Worm (Caenorhabditis elegans): ENCODE data around the gene F13A2.9.
A peak's percentile ranks its signal among the peaks of the same experiment; 100 is the strongest.
"Not testable (repeated sequence)": the region's sequence is repeated elsewhere in the genome, so short reads cannot be mapped to it uniquely, and the experiment has no call there.

F13A2.9 gene

ce11 chrV:4432196-4432595, 44.9 kb upstream of the F13A2.9 start:
- TF ChIP-seq unc-62 (GFP tag; optimal IDR thresholded peaks at IDR 0.05 in 1 of 2) = peak in 1 of 2 experiments; percentile 22
- TF ChIP-seq unc-62 (tag; optimal IDR thresholded peaks at IDR 0.05) = not testable (repeated sequence)
- peak; percentile 46; the same call in 1 of the 2 replicates for TF ChIP-seq set-16 (GFP tag; IDR thresholded peaks at IDR 0.05)

ce11 chrV:4429576-4429975, 42.3 kb upstream of the F13A2.9 start, which contains the start of gene Y47D7A.12:
Gene Y47D7A.12, minus strand, starts transcription at chrV:4429676.
- TF ChIP-seq F10B5.3 (tag; optimal IDR thresholded peaks at IDR 0.05) = no peak
- no peak for TF ChIP-seq set-16 (GFP tag; IDR thresholded peaks at IDR 0.05)
- TF ChIP-seq ceh-82 (tag; optimal IDR thresholded peaks at IDR 0.05) = no peak
- no peak for TF ChIP-seq php-3 (GFP tag; IDR thresholded peaks at IDR 0.05)
- TF ChIP-seq gei-8 (GFP tag; optimal IDR thresholded peaks at IDR 0.05) = no peak
- no peak for TF ChIP-seq mxl-3 (GFP tag; optimal IDR thresholded peaks at IDR 0.05)
- no peak for TF ChIP-seq saeg-2 (GFP tag; IDR thresholded peaks at IDR 0.05)
- TF ChIP-seq dmd-9 (GFP tag; IDR thresholded peaks at IDR 0.05) = no peak
- no peak for TF ChIP-seq duxl-1 (tag; optimal IDR thresholded peaks at IDR 0.05; ENCODE audit: poor library complexity)
- TF ChIP-seq Y105C5A.15 (GFP tag; IDR thresholded peaks at IDR 0.05) = no peak
- TF ChIP-seq tag-97 (GFP tag; IDR thresholded peaks at IDR 0.05) = no peak

ce11 chrV:4428202-4428601, 40.9 kb upstream of the F13A2.9 start, which contains the start of gene Y47D7A.11:
Gene Y47D7A.11, minus strand, starts transcription at chrV:4428302.
- TF ChIP-seq ZK546.5 (tag; optimal IDR thresholded peaks at IDR 0.05) = no peak
- TF ChIP-seq vab-7 (GFP tag; IDR thresholded peaks at IDR 0.05) = no peak
- TF ChIP-seq unc-62 (GFP tag; optimal IDR thresholded peaks at IDR 0.05 in 1 of 2) = peak in 1 of 2 experiments; percentile 28
- TF ChIP-seq unc-62 (tag; optimal IDR thresholded peaks at IDR 0.05) = no peak
- TF ChIP-seq nhr-10 (tag; optimal IDR thresholded peaks at IDR 0.05) = no peak
- TF ChIP-seq pha-4 (GFP tag; IDR thresholded peaks at IDR 0.05) = no peak
- no peak for TF ChIP-seq pha-4 (tag; optimal IDR thresholded peaks at IDR 0.05)
- no peak for TF ChIP-seq T20F7.1 (GFP tag; optimal IDR thresholded peaks at IDR 0.05)
- no peak for TF ChIP-seq ama-1 (optimal IDR thresholded peaks at IDR 0.05)

ce11 chrV:4423860-4424401, 36.6 kb upstream of the F13A2.9 start, which contains the start of the genes Y47D7A.9 and Y47D7A.19:
Gene Y47D7A.9, minus strand, starts transcription at chrV:4423960.
Gene Y47D7A.19, plus strand, starts transcription at chrV:4424351.
- no peak for TF ChIP-seq mdt-29 (GFP tag; IDR thresholded peaks at IDR 0.05)
- TF ChIP-seq lim-7 (GFP tag; IDR thresholded peaks at IDR 0.05) = no peak
- no peak for TF ChIP-seq madf-9 (GFP tag; conservative IDR thresholded peaks at IDR 0.05)
- TF ChIP-seq tag-97 (GFP tag; IDR thresholded peaks at IDR 0.05) = no peak
- TF ChIP-seq zfp-3 (GFP tag; conservative IDR thresholded peaks at IDR 0.05) = no peak
- TF ChIP-seq lin-29 (GFP tag; IDR thresholded peaks at IDR 0.05) = no peak

- TF ChIP-seq F49E8.2 (tag; optimal IDR thresholded peaks at IDR 0.05; ENCODE audit: borderline replicate concordance) (no peak), set-16 (GFP tag; IDR thresholded peaks at IDR 0.05) (peak; percentile 63; the same call in 1 of the 2 replicates), hlh-30 (tag; optimal IDR thresholded peaks at IDR 0.05; ENCODE audit: insufficient read depth) (no peak), Y105C5A.15 (GFP tag; IDR thresholded peaks at IDR 0.05) (no peak), ztf-7 (tag; optimal IDR thresholded peaks at IDR 0.05) (no peak)
Measured at ce11 chrV:4423087-4423486, 35.8 kb upstream of the F13A2.9 start.

ce11 chrV:4422127-4422526, 34.8 kb upstream of the F13A2.9 start, which contains the start of gene skr-7:
Gene skr-7, plus strand, starts transcription at chrV:4422427.
- TF ChIP-seq mep-1 (tag; optimal IDR thresholded peaks at IDR 0.05) (no peak), Y75B8A.6 (GFP tag; IDR thresholded peaks at IDR 0.05) (no peak), tra-1 (GFP tag; IDR thresholded peaks at IDR 0.05) (no peak), lin-1 (GFP tag; IDR thresholded peaks at IDR 0.05) (no peak)
